Worm (Caenorhabditis elegans): ENCODE measurements around the gene arrd-12.

- TF ChIP-seq ets-7 (tag; optimal IDR thresholded peaks at IDR 0.05) (no peak), hmbx-1 (tag; optimal IDR thresholded peaks at IDR 0.05) (no peak), ama-1 (optimal IDR thresholded peaks at IDR 0.05) (no peak), hnd-1 (tag; optimal IDR thresholded peaks at IDR 0.05) (no peak), sea-1 (GFP tag; conservative IDR thresholded peaks at IDR 0.05) (no peak), pes-1 (GFP tag; IDR thresholded peaks at IDR 0.05) (no peak), aly-1 (tag; optimal IDR thresholded peaks at IDR 0.05) (no peak), ceh-36 (tag; optimal IDR thresholded peaks at IDR 0.05) (no peak), flt-1 (GFP tag; IDR thresholded peaks at IDR 0.05) (no peak), scrt-1 (GFP tag; IDR thresholded peaks at IDR 0.05) (no peak), tbx-11 (GFP tag; IDR thresholded peaks at IDR 0.05) (no peak), tbx-37 (GFP tag; conservative IDR thresholded peaks at IDR 0.05) (no peak), tra-4 (tag; optimal IDR thresholded peaks at IDR 0.05) (no peak)
Observed at ce11 chrII:13788813-13789212, 22.8 kb downstream of the arrd-12 start.
